Worm (Caenorhabditis elegans) whole organism, L1 larva: ENCODE measurements around the gene bre-1.

Experiments used
- C04F5.9 ChIP-seq: sonication (generic microtip); optimal IDR thresholded peaks from 2 replicates; lab custom pipeline; 2016; ENCODE audit warnings: missing genetic modification characterization, missing compliant biosample characterization
- F16B12.6 ChIP-seq: fragments of 150-350 bp; optimal IDR thresholded peaks from 2 replicates; lab custom pipeline; 2014; ENCODE audit warnings: missing biosample characterization, missing genetic modification characterization
- Y116A8C.19 ChIP-seq: sonication (generic microtip); optimal IDR thresholded peaks from 2 replicates; lab custom pipeline; 2016; ENCODE audit warnings: missing compliant biosample characterization, missing genetic modification characterization, borderline replicate concordance
- blmp-1 ChIP-seq: fragments of 150-350 bp; optimal IDR thresholded peaks from 2 replicates; lab custom pipeline; 2014; ENCODE audit warnings: missing biosample characterization, missing genetic modification characterization
- ceh-8 ChIP-seq: fragments of 200-800 bp; sonication (Bioruptor generic); optimal IDR thresholded peaks from 2 replicates; lab custom pipeline; 2018; ENCODE audit warnings: mild to moderate bottlenecking, missing genetic modification characterization, moderate library complexity, missing compliant biosample characterization
- ceh-82 ChIP-seq, 3 experiments: fragments of 150-350 bp in 1 of 3; sonication (generic microtip) in 2 of 3; optimal IDR thresholded peaks; 2 replicates each; lab custom pipeline; 2014 to 2017; ENCODE audit warnings: missing biosample characterization in 3 of 3, missing genetic modification characterization in 3 of 3
- ceh-88 ChIP-seq: fragments of 200-800 bp; sonication (Bioruptor generic); IDR thresholded peaks from 2 replicates; pipeline ENCODE4 v1.3.6; 2022; ENCODE audit warnings: missing genetic modification characterization, missing compliant biosample characterization
- ces-1 ChIP-seq: fragments of 150-350 bp; optimal IDR thresholded peaks from 2 replicates; lab custom pipeline; 2014; ENCODE audit warnings: missing biosample characterization, missing genetic modification reagents, missing genetic modification characterization
- dpl-1 ChIP-seq, 3 experiments: fragments of 150-350 bp in 2 of 3; sonication (generic microtip) in 1 of 3; optimal IDR thresholded peaks; 2 replicates each; lab custom pipeline; 2014 to 2017; ENCODE audit warnings: missing biosample characterization in 3 of 3, missing genetic modification characterization in 3 of 3, missing genetic modification reagents in 3 of 3
- efl-1 ChIP-seq, 4 experiments: fragments of 150-350 bp; optimal IDR thresholded peaks in 3 of 4; peaks in 1 of 4; 1 replicate in 1 of 4; 2 replicates in 3 of 4; lab custom pipeline; 2014; ENCODE audit warnings: missing biosample characterization in 2 of 4, missing genetic modification characterization in 2 of 4, missing genetic modification reagents in 2 of 4
- elt-2 ChIP-seq: sonication (generic microtip); optimal IDR thresholded peaks from 2 replicates; lab custom pipeline; 2016; ENCODE audit warnings: missing genetic modification characterization, mild to moderate bottlenecking, inconsistent platforms, missing compliant biosample characterization, missing genetic modification reagents
- fkh-10 ChIP-seq: sonication (generic microtip); optimal IDR thresholded peaks from 2 replicates; lab custom pipeline; 2017; ENCODE audit warnings: missing biosample characterization, missing genetic modification reagents, missing genetic modification characterization
- fkh-4 ChIP-seq: sonication (generic microtip); optimal IDR thresholded peaks from 2 replicates; lab custom pipeline; 2016; ENCODE audit warnings: missing compliant biosample characterization, missing genetic modification characterization, borderline replicate concordance
- fos-1 ChIP-seq: fragments of 150-350 bp; optimal IDR thresholded peaks from 2 replicates; lab custom pipeline; 2014; ENCODE audit warnings: missing biosample characterization, missing genetic modification characterization
- hlh-17 ChIP-seq: fragments of 200-800 bp; sonication (Bioruptor generic); optimal IDR thresholded peaks from 2 replicates; lab custom pipeline; 2018; ENCODE audit warnings: missing genetic modification characterization, mild to moderate bottlenecking, missing compliant biosample characterization, moderate library complexity, borderline replicate concordance
- hlh-4 ChIP-seq: sonication (generic microtip); optimal IDR thresholded peaks from 2 replicates; lab custom pipeline; 2016; ENCODE audit warnings: mild to moderate bottlenecking, missing genetic modification characterization, missing compliant biosample characterization
- hpl-2 ChIP-seq: fragments of 150-350 bp; optimal IDR thresholded peaks from 2 replicates; lab custom pipeline; 2014; ENCODE audit warnings: missing biosample characterization, missing genetic modification reagents, missing genetic modification characterization
- irx-1 ChIP-seq: sonication (generic microtip); optimal IDR thresholded peaks from 2 replicates; lab custom pipeline; 2016; ENCODE audit warnings: missing genetic modification characterization, missing compliant biosample characterization
- isw-1 ChIP-seq: fragments of 200-800 bp; sonication (Bioruptor generic); IDR thresholded peaks from 2 replicates; pipeline ENCODE4 v1.3.6; 2022; ENCODE audit warnings: missing genetic modification characterization, missing compliant biosample characterization
- lin-14 ChIP-seq: fragments of 200-800 bp; sonication (Bioruptor generic); optimal IDR thresholded peaks from 2 replicates; lab custom pipeline; 2018; ENCODE audit warnings: mild to moderate bottlenecking, missing genetic modification characterization, moderate library complexity, missing compliant biosample characterization
- lin-15B ChIP-seq: fragments of 150-350 bp; sonication (generic microtip); optimal IDR thresholded peaks from 3 replicates; lab custom pipeline; 2014; ENCODE audit warnings: missing biosample characterization, missing genetic modification characterization
- lin-39 ChIP-seq: fragments of 150-350 bp; optimal IDR thresholded peaks from 2 replicates; lab custom pipeline; 2014; ENCODE audit warnings: missing biosample characterization, missing genetic modification reagents, missing genetic modification characterization
- lir-3 ChIP-seq: sonication (generic microtip); optimal IDR thresholded peaks from 2 replicates; lab custom pipeline; 2016; ENCODE audit warnings: mild to moderate bottlenecking, missing genetic modification characterization, moderate library complexity, missing compliant biosample characterization; ENCODE audit not compliant: poor library complexity
- lsy-2 ChIP-seq, 2 experiments: fragments of 150-350 bp; optimal IDR thresholded peaks; 2 replicates each; lab custom pipeline; 2014; ENCODE audit warnings: missing biosample characterization in 2 of 2, missing genetic modification characterization in 2 of 2
- mef-2 ChIP-seq: fragments of 150-350 bp; optimal IDR thresholded peaks from 2 replicates; lab custom pipeline; 2014; ENCODE audit warnings: missing biosample characterization, missing genetic modification characterization
- nhr-11 ChIP-seq: fragments of 150-350 bp; optimal IDR thresholded peaks from 2 replicates; lab custom pipeline; 2014; ENCODE audit warnings: missing biosample characterization, missing genetic modification characterization
- nhr-12 ChIP-seq: sonication (generic microtip); optimal IDR thresholded peaks from 2 replicates; lab custom pipeline; 2017; ENCODE audit warnings: missing biosample characterization, missing genetic modification characterization
- nhr-19 ChIP-seq: fragments of 200-800 bp; sonication (Bioruptor generic); conservative IDR thresholded peaks from 2 replicates; pipeline ENCODE4 v1.3.6; 2022; ENCODE audit warnings: missing genetic modification characterization, missing compliant biosample characterization
- nhr-20 ChIP-seq: sonication (generic microtip); optimal IDR thresholded peaks from 2 replicates; lab custom pipeline; 2016; ENCODE audit warnings: mild to moderate bottlenecking, missing genetic modification characterization, missing compliant biosample characterization
- nhr-237 ChIP-seq: fragments of 150-350 bp; optimal IDR thresholded peaks from 2 replicates; lab custom pipeline; 2014; ENCODE audit warnings: missing biosample characterization, missing genetic modification characterization
- nhr-28 ChIP-seq: fragments of 150-350 bp; optimal IDR thresholded peaks from 2 replicates; lab custom pipeline; 2014; ENCODE audit warnings: missing biosample characterization, missing genetic modification characterization
- nhr-47 ChIP-seq: sonication (generic microtip); optimal IDR thresholded peaks from 2 replicates; lab custom pipeline; 2016; ENCODE audit warnings: mild to moderate bottlenecking, missing genetic modification characterization, moderate library complexity, missing compliant biosample characterization
- nhr-71 ChIP-seq: sonication (generic microtip); optimal IDR thresholded peaks from 2 replicates; lab custom pipeline; 2016; ENCODE audit warnings: mild to moderate bottlenecking, missing genetic modification characterization, moderate library complexity, missing compliant biosample characterization
- nhr-76 ChIP-seq: sonication (generic microtip); optimal IDR thresholded peaks from 2 replicates; lab custom pipeline; 2017; ENCODE audit warnings: missing biosample characterization, missing genetic modification characterization
- nhr-84 ChIP-seq: sonication (generic microtip); optimal IDR thresholded peaks from 2 replicates; lab custom pipeline; 2017; ENCODE audit warnings: missing biosample characterization, missing genetic modification characterization
- nhr-90 ChIP-seq: sonication (generic microtip); optimal IDR thresholded peaks from 2 replicates; lab custom pipeline; 2016; ENCODE audit warnings: mild to moderate bottlenecking, missing genetic modification characterization, missing compliant biosample characterization; ENCODE audit not compliant: poor library complexity
- pag-3 ChIP-seq: sonication (generic microtip); optimal IDR thresholded peaks from 2 replicates; lab custom pipeline; 2017; ENCODE audit warnings: missing genetic modification characterization, mild to moderate bottlenecking, missing compliant biosample characterization, antibody characterized with exemption, borderline replicate concordance; ENCODE audit not compliant: insufficient read depth
- rnt-1 ChIP-seq: sonication (generic microtip); optimal IDR thresholded peaks from 2 replicates; lab custom pipeline; 2016; ENCODE audit warnings: mild to moderate bottlenecking, missing genetic modification characterization, moderate library complexity, missing compliant biosample characterization
- snu-23 ChIP-seq: sonication (generic microtip); optimal IDR thresholded peaks from 2 replicates; lab custom pipeline; 2016; ENCODE audit warnings: missing genetic modification characterization, missing compliant biosample characterization
- unc-130 ChIP-seq: fragments of 150-350 bp; optimal IDR thresholded peaks from 2 replicates; lab custom pipeline; 2017; ENCODE audit warnings: missing biosample characterization, missing genetic modification characterization, inconsistent platforms
- unc-62 ChIP-seq: fragments of 150-350 bp; optimal IDR thresholded peaks from 2 replicates; lab custom pipeline; 2014; ENCODE audit warnings: missing biosample characterization, missing genetic modification reagents, missing genetic modification characterization
- unc-86 ChIP-seq: sonication (generic microtip); optimal IDR thresholded peaks from 2 replicates; lab custom pipeline; 2016; ENCODE audit warnings: missing genetic modification characterization, missing compliant biosample characterization
- vab-15 ChIP-seq: sonication (generic microtip); optimal IDR thresholded peaks from 2 replicates; lab custom pipeline; 2017; ENCODE audit warnings: missing genotype, mild to moderate bottlenecking, missing genetic modification characterization, missing compliant biosample characterization
- zip-4 ChIP-seq: fragments of 200-800 bp; sonication (Bioruptor generic); optimal IDR thresholded peaks from 2 replicates; lab custom pipeline; 2018; ENCODE audit warnings: mild to moderate bottlenecking, missing genetic modification characterization, moderate library complexity, missing compliant biosample characterization

The bre-1 gene

DNA sequence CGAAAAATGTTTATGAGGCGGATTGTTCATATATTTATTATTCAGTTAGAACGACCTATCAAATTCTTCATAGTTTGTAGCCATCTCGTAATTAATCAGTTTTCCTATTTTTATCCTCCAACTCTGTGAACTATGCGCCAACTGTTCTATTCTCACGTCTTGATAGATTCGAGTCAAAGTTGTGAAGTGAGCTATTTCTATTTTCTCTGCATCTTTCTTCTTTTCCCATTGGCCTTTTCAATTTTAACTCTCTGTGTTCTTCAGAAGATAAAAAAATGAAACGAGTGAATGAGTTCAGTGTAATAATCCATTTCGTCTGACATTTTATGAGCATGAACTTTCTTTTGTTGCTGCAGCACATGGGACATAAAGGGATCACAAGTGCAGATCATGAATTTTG lies 9.0 kb upstream of the bre-1 start:
- TF ChIP-seq ces-1 (GFP tag; lab: Kevin White, UChicago): no peak
- TF ChIP-seq isw-1: no peak
- no peak for TF ChIP-seq lir-3
- TF ChIP-seq nhr-19 (GFP tag; lab: Robert Waterston, UW): 0 out of 2 replicates have a peak, but pooled peaks have one; percentile 15
- TF ChIP-seq hlh-4 (tag; lab: Kevin White, UChicago): no peak
- TF ChIP-seq unc-130: no peak
- TF ChIP-seq C04F5.9: no peak
- TF ChIP-seq nhr-237 (tag; lab: Kevin White, UChicago): no peak
- no peak for TF ChIP-seq hlh-17
- TF ChIP-seq ceh-8 (GFP tag; lab: Kevin White, UChicago): no peak
- TF ChIP-seq ceh-88 (GFP tag; lab: Robert Waterston, UW): no peak
- peak; percentile 2 for TF ChIP-seq nhr-11 (tag; lab: Kevin White, UChicago)
- no peak for TF ChIP-seq fkh-4 (tag; lab: Kevin White, UChicago)
- TF ChIP-seq unc-86: no peak
- no peak for TF ChIP-seq nhr-12 (tag; lab: Kevin White, UChicago)
- peak; percentile 36 for TF ChIP-seq mef-2
- no peak for TF ChIP-seq fos-1 (tag; lab: Kevin White, UChicago)
- no peak for TF ChIP-seq nhr-28 (tag; lab: Kevin White, UChicago)
- TF ChIP-seq lin-39 (tag; lab: Kevin White, UChicago): peak; percentile 5
- TF ChIP-seq nhr-76 (tag; lab: Kevin White, UChicago): no peak
- no peak for TF ChIP-seq efl-1 (optimal IDR thresholded peaks at IDR 0.05; lab: Kevin White, UChicago)
- TF ChIP-seq efl-1 (GFP tag; optimal IDR thresholded peaks at IDR 0.05 in 1 of 2; lab: Kevin White, UChicago): peak in 1 of 2 experiments; percentile 62
- TF ChIP-seq nhr-71: peak; percentile 73
- TF ChIP-seq nhr-90: no peak
- no peak for TF ChIP-seq irx-1 (tag; lab: Kevin White, UChicago)
- TF ChIP-seq nhr-47 (tag; lab: Kevin White, UChicago): no peak
- TF ChIP-seq nhr-20: peak; percentile 14
- no peak for TF ChIP-seq Y116A8C.19 (tag; lab: Kevin White, UChicago)
- peak; percentile 64 for TF ChIP-seq lin-14 (GFP tag; lab: Kevin White, UChicago)
- TF ChIP-seq ceh-82 (tag; optimal IDR thresholded peaks at IDR 0.05; lab: Kevin White, UChicago): no peak
- peak in 1 of 2 experiments; percentile 43 for TF ChIP-seq lsy-2 (tag; optimal IDR thresholded peaks at IDR 0.05; lab: Kevin White, UChicago)
- no peak for TF ChIP-seq F16B12.6 (tag; lab: Kevin White, UChicago)
- peak; percentile 16 for TF ChIP-seq snu-23 (GFP tag; lab: Kevin White, UChicago)
- TF ChIP-seq lin-15B (tag; lab: Kevin White, UChicago): no peak
- TF ChIP-seq rnt-1: peak; percentile 60
- no peak for TF ChIP-seq elt-2 (tag; lab: Kevin White, UChicago)
- no peak for TF ChIP-seq fkh-10
- no peak for TF ChIP-seq zip-4 (GFP tag; lab: Kevin White, UChicago)
- no peak for TF ChIP-seq nhr-84 (tag; lab: Kevin White, UChicago)
- TF ChIP-seq vab-15: no peak
- TF ChIP-seq pag-3: no peak
- no peak for TF ChIP-seq blmp-1 (tag; lab: Kevin White, UChicago)
- TF ChIP-seq dpl-1 (GFP tag; optimal IDR thresholded peaks at IDR 0.05; lab: Kevin White, UChicago): no peak
- no peak for TF ChIP-seq unc-62 (GFP tag; lab: Kevin White, UChicago)
- TF ChIP-seq hpl-2 (GFP tag; lab: Kevin White, UChicago): no peak
- TF ChIP-seq, all 84 proteins: peak for 11
